Worm (Caenorhabditis elegans): ENCODE measurements around the gene T16D1.1.

ce11 chrII:5226309-5226708, 15.2 kb downstream of the T16D1.1 start:
- no peak for TF ChIP-seq ztf-29 (GFP tag; IDR thresholded peaks at IDR 0.05)
- TF ChIP-seq ref-1 (GFP tag; conservative IDR thresholded peaks at IDR 0.05): no peak
- no peak for TF ChIP-seq tab-1 (GFP tag; IDR thresholded peaks at IDR 0.05)
- TF ChIP-seq cog-1 (tag; optimal IDR thresholded peaks at IDR 0.05): no peak
- TF ChIP-seq med-1 (GFP tag; optimal IDR thresholded peaks at IDR 0.05; ENCODE audit: insufficient read depth): no peak
- TF ChIP-seq flt-1 (GFP tag; IDR thresholded peaks at IDR 0.05): peak; percentile 17; the same call in 1 of the 2 replicates
- 0 out of 2 replicates have a peak, but pooled peaks have one; percentile 54 for TF ChIP-seq ztf-23 (GFP tag; IDR thresholded peaks at IDR 0.05)
- TF ChIP-seq klf-2 (GFP tag; conservative IDR thresholded peaks at IDR 0.05): no peak

All from whole organism, midembryonic.